Fruit fly (Drosophila melanogaster): Measurements from ENCODE around the gene CG7488.
A peak's percentile ranks its signal among the peaks of the same experiment; 100 is the strongest.

Gene CG7488

DNA sequence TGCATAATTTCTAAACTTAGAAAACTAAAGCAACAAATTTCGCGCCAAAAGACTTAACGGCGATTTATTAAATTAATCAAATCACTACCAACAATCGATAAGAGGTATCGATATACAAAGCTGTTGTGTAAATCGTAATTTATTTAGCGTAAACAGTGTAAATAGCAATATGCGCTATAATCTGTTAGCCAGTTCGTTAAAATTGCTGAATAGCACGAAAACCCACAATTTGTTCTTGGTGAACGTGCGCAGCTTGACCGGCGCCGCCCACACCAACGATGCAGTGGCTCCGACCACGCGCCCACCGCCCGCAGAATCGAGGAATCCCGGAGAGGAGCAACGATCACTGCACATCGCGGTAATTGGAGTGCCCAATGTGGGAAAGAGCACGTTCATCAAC lies at the start of gene CG7488 (continued):
- TF ChIP-seq CG8944 (GFP tag; optimal IDR thresholded peaks at IDR 0.05) (no peak), CG9437 (GFP tag; optimal IDR thresholded peaks at IDR 0.05) (peak; percentile 25), CG9876 (GFP tag; optimal IDR thresholded peaks at IDR 0.05) (no peak), CG10979 (tag; optimal IDR thresholded peaks at IDR 0.05) (no peak), Lhr (GFP tag; optimal IDR thresholded peaks at IDR 0.05) (no peak), CG18599 (GFP tag; optimal IDR thresholded peaks at IDR 0.05) (no peak), PHDP (tag; optimal IDR thresholded peaks at IDR 0.05) (no peak), wek (GFP tag; optimal IDR thresholded peaks at IDR 0.05) (no peak), CG8478 (optimal IDR thresholded peaks at IDR 0.05) (no peak), tll (GFP tag; optimal IDR thresholded peaks at IDR 0.05) (no peak), Bgb (GFP tag; IDR thresholded peaks at IDR 0.05; ENCODE audit: partially characterized antibody) (peak; percentile 85), Dad (GFP tag; optimal IDR thresholded peaks at IDR 0.05) (no peak), CG32772 (GFP tag; IDR thresholded peaks at IDR 0.05) (no peak), CG16779 (GFP tag; IDR thresholded peaks at IDR 0.05) (no peak), gem (tag; optimal IDR thresholded peaks at IDR 0.05) (no peak), CG10543 (GFP tag; optimal IDR thresholded peaks at IDR 0.05) (no peak), onecut (GFP tag; IDR thresholded peaks at IDR 0.05) (no peak), zen (tag; optimal IDR thresholded peaks at IDR 0.05) (peak; percentile 27)

DNA sequence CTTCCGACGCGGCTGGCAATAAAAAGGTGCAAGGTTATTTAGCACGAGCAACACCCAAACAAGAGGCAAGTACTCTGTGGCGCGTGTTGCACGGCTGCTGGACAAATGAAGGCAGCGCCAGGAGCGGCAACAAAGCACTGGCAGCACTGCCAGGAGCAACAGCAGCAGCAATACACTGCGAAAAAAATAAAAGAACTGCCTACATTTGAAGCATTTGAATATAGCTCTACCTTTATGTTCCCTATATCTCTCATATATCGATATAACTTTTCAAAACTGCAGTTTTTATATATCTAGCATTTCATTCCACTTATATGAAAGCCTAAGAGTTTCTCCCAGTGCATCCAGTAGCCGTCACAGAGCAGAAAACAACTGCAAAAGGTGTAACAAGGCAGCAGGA lies 38.0 kb upstream of the CG7488 start:
- TF ChIP-seq sens (GFP tag) (peak; percentile 47), D19B (GFP tag; optimal IDR thresholded peaks at IDR 0.05) (no peak), CG32767 (GFP tag; IDR thresholded peaks at IDR 0.05) (no peak), prd (optimal IDR thresholded peaks at IDR 0.05) (no peak), prd (GFP tag; IDR thresholded peaks at IDR 0.05) (peak; percentile 42; the same call in 1 of the 3 replicates), CG6689 (GFP tag; IDR thresholded peaks at IDR 0.05) (0 out of 2 replicates have a peak, but pooled peaks have one; percentile 13), gem (tag; optimal IDR thresholded peaks at IDR 0.05) (peak; percentile 2), chif (GFP tag; optimal IDR thresholded peaks at IDR 0.05) (peak in 1 of 2 experiments; percentile 3), row (GFP tag; IDR thresholded peaks at IDR 0.05) (0 out of 3 replicates have a peak, but pooled peaks have one; percentile 13), CG8290 (GFP tag; optimal IDR thresholded peaks at IDR 0.05) (no peak), CG8290 (tag; optimal IDR thresholded peaks at IDR 0.05) (no peak)

DNA sequence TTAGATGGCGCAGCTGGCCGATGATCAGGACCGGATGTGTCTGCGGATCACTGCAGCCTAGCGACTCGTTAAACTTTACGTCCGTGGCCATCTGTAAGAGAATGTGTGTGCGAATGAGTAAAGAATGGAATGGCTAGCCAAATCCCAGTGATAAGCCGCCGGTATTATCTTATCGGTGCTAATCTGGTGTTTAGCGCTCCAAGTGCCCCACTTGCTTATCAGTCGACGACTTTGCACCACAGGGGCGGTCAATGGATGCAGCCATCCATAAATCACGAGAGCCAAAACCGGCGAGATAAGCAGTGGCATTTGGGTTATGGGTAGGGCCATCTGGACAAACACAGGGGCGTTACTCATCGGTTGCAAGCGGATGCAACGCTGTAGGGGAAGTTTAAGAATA lies 35.2 kb upstream of the CG7488 start:
- peak; percentile 35 for TF ChIP-seq mirr (GFP tag; optimal IDR thresholded peaks at IDR 0.05)
- TF ChIP-seq CG6175 (GFP tag; IDR thresholded peaks at IDR 0.05), result peak; percentile 65; the same call in 2 of the 3 replicates
- peak; percentile 18 for TF ChIP-seq corto (GFP tag; optimal IDR thresholded peaks at IDR 0.05)
- no peak for TF ChIP-seq CG12219 (GFP tag; optimal IDR thresholded peaks at IDR 0.05)
- peak; percentile 46; the same call in 1 of the 2 replicates for TF ChIP-seq GATAe (GFP tag; conservative IDR thresholded peaks at IDR 0.05)
- TF ChIP-seq sens (GFP tag), result peak; percentile 18
- TF ChIP-seq CG1529 (GFP tag; optimal IDR thresholded peaks at IDR 0.05), result no peak
- no peak for TF ChIP-seq CG8290 (GFP tag; optimal IDR thresholded peaks at IDR 0.05)
- TF ChIP-seq CG8290 (tag; optimal IDR thresholded peaks at IDR 0.05), result peak in 1 of 2 experiments; percentile 6
- 0 out of 2 replicates have a peak, but pooled peaks have one; percentile 29 for TF ChIP-seq sens-2 (GFP tag; IDR thresholded peaks at IDR 0.05)
- TF ChIP-seq chif (GFP tag; optimal IDR thresholded peaks at IDR 0.05), result no peak
- TF ChIP-seq CG9876 (GFP tag; optimal IDR thresholded peaks at IDR 0.05), result no peak
- TF ChIP-seq gce (GFP tag; IDR thresholded peaks at IDR 0.05), result 0 out of 3 replicates have a peak, but pooled peaks have one; percentile 17
- no peak for TF ChIP-seq CG12104 (GFP tag; optimal IDR thresholded peaks at IDR 0.05)
- peak; percentile 77; the same call in 1 of the 4 replicates for TF ChIP-seq chinmo (GFP tag; IDR thresholded peaks at IDR 0.05; ENCODE audit: partially characterized antibody)
- TF ChIP-seq exex (tag; optimal IDR thresholded peaks at IDR 0.05), result peak; percentile 62
- 0 out of 2 replicates have a peak, but pooled peaks have one; percentile 5 for TF ChIP-seq CG10959 (GFP tag; IDR thresholded peaks at IDR 0.05)
- no peak for TF ChIP-seq Elba2 (GFP tag; optimal IDR thresholded peaks at IDR 0.05)
- TF ChIP-seq CG3281 (GFP tag; optimal IDR thresholded peaks at IDR 0.05), result peak; percentile 1
- no peak for TF ChIP-seq CG2129 (GFP tag; IDR thresholded peaks at IDR 0.05; ENCODE audit: partially characterized antibody)
- no peak for TF ChIP-seq CG15514 (GFP tag; optimal IDR thresholded peaks at IDR 0.05)
- TF ChIP-seq grn (GFP tag; optimal IDR thresholded peaks at IDR 0.05), result peak; percentile 35

All from whole organism, embryonic.